Fruit fly (Drosophila melanogaster): ENCODE data around the gene Aven.
A peak's percentile ranks its signal among the peaks of the same experiment; 100 is the strongest.

Aven gene

dm6 chrX:12629564-12629963, at the start of gene Aven, which contains the start of gene CG2540 (continued):
- TF ChIP-seq jing (GFP tag; optimal IDR thresholded peaks at IDR 0.05), result no peak
- TF ChIP-seq sob (GFP tag; IDR thresholded peaks at IDR 0.05), result peak; percentile 75
- TF ChIP-seq phol (tag; optimal IDR thresholded peaks at IDR 0.05), result peak; percentile 87
- TF ChIP-seq nmo (GFP tag; optimal IDR thresholded peaks at IDR 0.05), result peak; percentile 89
- TF ChIP-seq Lhr (GFP tag; optimal IDR thresholded peaks at IDR 0.05), result peak; percentile 28
- TF ChIP-seq CG11247 (GFP tag; IDR thresholded peaks at IDR 0.05), result peak; percentile 30; the same call in 1 of the 2 replicates
- TF ChIP-seq ftz-f1 (GFP tag; optimal IDR thresholded peaks at IDR 0.05), result no peak
- TF ChIP-seq bigmax (GFP tag; optimal IDR thresholded peaks at IDR 0.05), result no peak
- peak; percentile 42; the same call in 1 of the 3 replicates for TF ChIP-seq so (GFP tag; IDR thresholded peaks at IDR 0.05)
- TF ChIP-seq CG10979 (tag; optimal IDR thresholded peaks at IDR 0.05), result peak; percentile 86
- peak; percentile 92 for TF ChIP-seq CG2678 (tag; optimal IDR thresholded peaks at IDR 0.05)
- TF ChIP-seq lab (GFP tag; optimal IDR thresholded peaks at IDR 0.05), result peak; percentile 91
- peak; percentile 86 for TF ChIP-seq odd (GFP tag; optimal IDR thresholded peaks at IDR 0.05)
- peak; percentile 87 for TF ChIP-seq Hmr (GFP tag; optimal IDR thresholded peaks at IDR 0.05)
- peak; percentile 47; the same call in 1 of the 2 replicates for TF ChIP-seq CG17328 (GFP tag; IDR thresholded peaks at IDR 0.05)
- TF ChIP-seq CG7556 (GFP tag; optimal IDR thresholded peaks at IDR 0.05), result peak; percentile 90
- TF ChIP-seq gce (GFP tag; IDR thresholded peaks at IDR 0.05), result no peak
- peak; percentile 65; the same call in 1 of the 2 replicates for TF ChIP-seq Drgx (GFP tag; IDR thresholded peaks at IDR 0.05)
- TF ChIP-seq chm (GFP tag; IDR thresholded peaks at IDR 0.05), result no peak
- TF ChIP-seq D (optimal IDR thresholded peaks at IDR 0.05), result no peak
- TF ChIP-seq D (GFP tag; optimal IDR thresholded peaks at IDR 0.05), result peak; percentile 73
- TF ChIP-seq CG14014 (GFP tag; IDR thresholded peaks at IDR 0.05), result peak; percentile 68
- TF ChIP-seq Jarid2 (GFP tag; optimal IDR thresholded peaks at IDR 0.05), result peak; percentile 4
- peak; percentile 80 for TF ChIP-seq CG8388 (GFP tag; optimal IDR thresholded peaks at IDR 0.05)
- no peak for TF ChIP-seq abd-A (tag; optimal IDR thresholded peaks at IDR 0.05)
- TF ChIP-seq Optix (GFP tag; IDR thresholded peaks at IDR 0.05), result peak; percentile 47; the same call in 1 of the 3 replicates
- TF ChIP-seq Ets97D (GFP tag; optimal IDR thresholded peaks at IDR 0.05), result no peak
- TF ChIP-seq cato (GFP tag; optimal IDR thresholded peaks at IDR 0.05; ENCODE audit: borderline replicate concordance), result peak; percentile 22
- peak; percentile 5 for TF ChIP-seq tup (GFP tag; optimal IDR thresholded peaks at IDR 0.05)
- no peak for TF ChIP-seq Camta (GFP tag; optimal IDR thresholded peaks at IDR 0.05)
- TF ChIP-seq CG15601 (tag; optimal IDR thresholded peaks at IDR 0.05), result peak; percentile 85
- peak; percentile 45; the same call in 1 of the 2 replicates for TF ChIP-seq H2.0 (GFP tag; IDR thresholded peaks at IDR 0.05)
- peak; percentile 55 for TF ChIP-seq CG4617 (GFP tag; optimal IDR thresholded peaks at IDR 0.05; ENCODE audit: borderline replicate concordance)
- TF ChIP-seq CG32767 (GFP tag; IDR thresholded peaks at IDR 0.05), result peak; percentile 52; the same call in 1 of the 2 replicates
- no peak for TF ChIP-seq chinmo (GFP tag; IDR thresholded peaks at IDR 0.05; ENCODE audit: partially characterized antibody)
- no peak for TF ChIP-seq Hmx (GFP tag; optimal IDR thresholded peaks at IDR 0.05)
- TF ChIP-seq CG30403 (GFP tag; optimal IDR thresholded peaks at IDR 0.05), result peak; percentile 83
- TF ChIP-seq CG2116 (GFP tag; optimal IDR thresholded peaks at IDR 0.05), result peak; percentile 61
- peak; percentile 50 for TF ChIP-seq Dref (GFP tag; IDR thresholded peaks at IDR 0.05)
- TF ChIP-seq cad (GFP tag; optimal IDR thresholded peaks at IDR 0.05), result no peak
- peak; percentile 81 for TF ChIP-seq zen (tag; optimal IDR thresholded peaks at IDR 0.05)
- TF ChIP-seq Atf-2 (GFP tag; optimal IDR thresholded peaks at IDR 0.05), result no peak
- peak; percentile 92 for TF ChIP-seq CoRest (tag; optimal IDR thresholded peaks at IDR 0.05)
- TF ChIP-seq ab (GFP tag; optimal IDR thresholded peaks at IDR 0.05), result no peak
- TF ChIP-seq al (GFP tag; IDR thresholded peaks at IDR 0.05), result peak; percentile 58; the same call in 1 of the 2 replicates
- no peak for TF ChIP-seq MESR4 (GFP tag; optimal IDR thresholded peaks at IDR 0.05)
- TF ChIP-seq CG32532 (GFP tag; IDR thresholded peaks at IDR 0.05), result peak; percentile 80
- TF ChIP-seq D19A (tag; optimal IDR thresholded peaks at IDR 0.05), result peak; percentile 85
- peak; percentile 7 for TF ChIP-seq CTCF (GFP tag; optimal IDR thresholded peaks at IDR 0.05)
- TF ChIP-seq CG14667 (GFP tag; IDR thresholded peaks at IDR 0.05), result peak; percentile 42; the same call in 1 of the 2 replicates
- TF ChIP-seq CG12942 (GFP tag; optimal IDR thresholded peaks at IDR 0.05), result peak; percentile 59
- TF ChIP-seq hth (optimal IDR thresholded peaks at IDR 0.05), result no peak
